Fruit fly (Drosophila melanogaster) whole organism, embryonic: ENCODE measurements around the gene Cnot4.

ENCODE experiments used
- Ada2b ChIP-seq: fragments of 200-800 bp; sonication (Bioruptor generic); IDR thresholded peaks from 2 replicates; pipeline ENCODE4 v1.3.6; 2022; ENCODE audit warnings: missing biosample characterization, missing genetic modification characterization
- Aef1 ChIP-seq: fragments of 200-800 bp; sonication (Bioruptor generic); IDR thresholded peaks from 3 replicates; pipeline ENCODE4 v1.3.6; 2022; ENCODE audit warnings: missing biosample characterization, missing genetic modification characterization
- CG11085 ChIP-seq: fragments of 200-800 bp; sonication (Bioruptor generic); IDR thresholded peaks from 2 replicates; pipeline ENCODE4 v1.3.6; 2022; ENCODE audit warnings: missing biosample characterization, missing genetic modification characterization
- CG12942 ChIP-seq: fragments of 200-800 bp; sonication (Bioruptor generic); optimal IDR thresholded peaks from 3 replicates; lab custom pipeline; 2016; ENCODE audit warnings: missing biosample characterization, missing genetic modification characterization
- CG14014 ChIP-seq: fragments of 200-800 bp; sonication (Bioruptor generic); IDR thresholded peaks from 2 replicates; pipeline ENCODE4 v1.3.6; 2022; ENCODE audit warnings: missing biosample characterization, missing genetic modification characterization
- CG17328 ChIP-seq: fragments of 200-800 bp; sonication (Bioruptor generic); IDR thresholded peaks from 2 replicates; pipeline ENCODE4 v1.3.6; 2022; ENCODE audit warnings: missing biosample characterization, missing genetic modification characterization
- CG1792 ChIP-seq: fragments of 200-800 bp; sonication (Bioruptor generic); optimal IDR thresholded peaks from 2 replicates; lab custom pipeline; 2016; ENCODE audit warnings: missing biosample characterization, missing genetic modification characterization
- CG18262 ChIP-seq: fragments of 200-800 bp; optimal IDR thresholded peaks from 3 replicates; lab custom pipeline; 2019; ENCODE audit warnings: missing biosample characterization, mild to moderate bottlenecking, missing genetic modification characterization, moderate library complexity
- CG2116 ChIP-seq: fragments of 200-800 bp; sonication (Bioruptor generic); optimal IDR thresholded peaks from 3 replicates; lab custom pipeline; 2018; ENCODE audit warnings: missing biosample characterization, mild to moderate bottlenecking, missing genetic modification characterization
- CG30020 ChIP-seq: fragments of 200-800 bp; optimal IDR thresholded peaks from 2 replicates; lab custom pipeline; 2019; ENCODE audit warnings: missing biosample characterization, mild to moderate bottlenecking, missing genetic modification characterization, moderate library complexity
- CG3065 ChIP-seq: fragments of 200-800 bp; sonication (Bioruptor generic); optimal IDR thresholded peaks from 2 replicates; lab custom pipeline; 2016; ENCODE audit warnings: missing biosample characterization, missing genetic modification characterization
- CG31224 ChIP-seq: fragments of 200-800 bp; sonication (Bioruptor generic); IDR thresholded peaks from 2 replicates; pipeline ENCODE4 v1.3.6; 2022; ENCODE audit warnings: missing biosample characterization, missing genetic modification characterization
- CG32767 ChIP-seq: fragments of 200-800 bp; sonication (Bioruptor generic); IDR thresholded peaks from 2 replicates; pipeline ENCODE4 v1.3.6; 2022; ENCODE audit warnings: missing biosample characterization, missing genetic modification characterization
- CG6254 ChIP-seq: fragments of 200-800 bp; sonication (Bioruptor generic); optimal IDR thresholded peaks from 3 replicates; lab custom pipeline; 2017; ENCODE audit warnings: mild to moderate bottlenecking, missing biosample characterization, missing genetic modification reagents, missing genetic modification characterization
- CG6683 ChIP-seq: fragments of 200-800 bp; sonication (Bioruptor generic); optimal IDR thresholded peaks from 2 replicates; lab custom pipeline; 2017; ENCODE audit warnings: missing biosample characterization, mild to moderate bottlenecking, missing genetic modification characterization, missing genetic modification reagents
- CG6791 ChIP-seq: fragments of 200-800 bp; sonication (Bioruptor generic); IDR thresholded peaks from 3 replicates; pipeline ENCODE4 v1.3.6; 2022; ENCODE audit warnings: missing biosample characterization, missing genetic modification characterization; ENCODE audit not compliant: partially characterized antibody
- CG7271 ChIP-seq: fragments of 200-800 bp; sonication (Bioruptor generic); optimal IDR thresholded peaks from 2 replicates; lab custom pipeline; 2018; ENCODE audit warnings: missing biosample characterization, mild to moderate bottlenecking, missing genetic modification characterization, moderate library complexity
- CG8924 ChIP-seq: fragments of 200-800 bp; optimal IDR thresholded peaks from 3 replicates; lab custom pipeline; 2019; ENCODE audit warnings: missing biosample characterization, mild to moderate bottlenecking, missing genetic modification characterization, moderate library complexity
- CG9876 ChIP-seq: fragments of 200-800 bp; sonication (Bioruptor generic); optimal IDR thresholded peaks from 2 replicates; lab custom pipeline; 2016; ENCODE audit warnings: missing biosample characterization, missing genetic modification characterization
- CG9932 ChIP-seq: fragments of 200-800 bp; sonication (Bioruptor generic); IDR thresholded peaks from 2 replicates; pipeline ENCODE4 v1.3.6; 2022; ENCODE audit warnings: missing biosample characterization, missing genetic modification characterization
- CHES-1-like ChIP-seq: fragments of 200-800 bp; sonication (Bioruptor generic); optimal IDR thresholded peaks from 2 replicates; lab custom pipeline; 2016; ENCODE audit warnings: missing biosample characterization, missing genetic modification characterization
- Camta ChIP-seq: fragments of 200-800 bp; sonication (Bioruptor generic); optimal IDR thresholded peaks from 2 replicates; lab custom pipeline; 2016; ENCODE audit warnings: missing biosample characterization, missing genetic modification characterization
- Dref ChIP-seq: fragments of 200-800 bp; sonication (Bioruptor generic); IDR thresholded peaks from 2 replicates; pipeline ENCODE4 v1.3.6; 2022; ENCODE audit warnings: missing biosample characterization, missing genetic modification characterization
- E2f1 ChIP-seq: fragments of 200-800 bp; sonication (Bioruptor generic); IDR thresholded peaks from 2 replicates; pipeline ENCODE4 v1.3.6; 2022; ENCODE audit warnings: missing biosample characterization, missing genetic modification characterization
- Hmr ChIP-seq: fragments of 200-800 bp; sonication (Bioruptor generic); optimal IDR thresholded peaks from 3 replicates; lab custom pipeline; 2017; ENCODE audit warnings: mild to moderate bottlenecking, missing biosample characterization, missing genetic modification reagents, missing genetic modification characterization
- Sox102F ChIP-seq: fragments of 200-800 bp; sonication (Bioruptor generic); optimal IDR thresholded peaks from 2 replicates; lab custom pipeline; 2018; ENCODE audit warnings: missing biosample characterization, mild to moderate bottlenecking, missing genetic modification characterization, moderate library complexity
- ara ChIP-seq: fragments of 200-800 bp; sonication (Bioruptor generic); IDR thresholded peaks from 2 replicates; pipeline ENCODE4 v1.3.6; 2022; ENCODE audit warnings: missing biosample characterization, missing genetic modification characterization
- az2 ChIP-seq: fragments of 200-800 bp; sonication (Bioruptor generic); optimal IDR thresholded peaks from 3 replicates; lab custom pipeline; 2016; ENCODE audit warnings: missing biosample characterization, missing genetic modification characterization
- chinmo ChIP-seq: fragments of 200-800 bp; sonication (Bioruptor generic); IDR thresholded peaks from 4 replicates; pipeline ENCODE4 v1.3.6; 2022; ENCODE audit warnings: missing biosample characterization, missing genetic modification characterization; ENCODE audit not compliant: partially characterized antibody
- crc ChIP-seq: fragments of 200-800 bp; sonication (Bioruptor generic); optimal IDR thresholded peaks from 2 replicates; lab custom pipeline; 2016; ENCODE audit warnings: missing biosample characterization, missing genetic modification characterization
- croc ChIP-seq: fragments of 200-800 bp; sonication (Bioruptor generic); conservative IDR thresholded peaks from 3 replicates; pipeline ENCODE4 v1.3.6; 2022; ENCODE audit warnings: missing biosample characterization, missing genetic modification characterization
- dmrt11E ChIP-seq: fragments of 200-800 bp; sonication (Bioruptor generic); optimal IDR thresholded peaks from 3 replicates; lab custom pipeline; 2018; ENCODE audit warnings: missing biosample characterization, mild to moderate bottlenecking, missing genetic modification characterization, moderate library complexity
- dysf ChIP-seq: fragments of 200-800 bp; sonication (Bioruptor generic); IDR thresholded peaks from 3 replicates; pipeline ENCODE4 v1.3.6; 2022; ENCODE audit warnings: missing biosample characterization, missing genetic modification characterization
- ewg ChIP-seq: fragments of 200-800 bp; sonication (Bioruptor generic); optimal IDR thresholded peaks from 3 replicates; lab custom pipeline; 2017; ENCODE audit warnings: mild to moderate bottlenecking, missing biosample characterization, missing genetic modification reagents, missing genetic modification characterization
- fd102C ChIP-seq: fragments of 200-800 bp; sonication (Bioruptor generic); optimal IDR thresholded peaks from 2 replicates; lab custom pipeline; 2018; ENCODE audit warnings: missing biosample characterization, mild to moderate bottlenecking, missing genetic modification characterization, moderate library complexity
- ind ChIP-seq: fragments of 200-800 bp; sonication (Bioruptor generic); optimal IDR thresholded peaks from 3 replicates; lab custom pipeline; 2016; ENCODE audit warnings: missing biosample characterization, missing genetic modification characterization
- insv ChIP-seq, 2 experiments: fragments of 200-800 bp; sonication (Bioruptor generic); optimal IDR thresholded peaks; 3 replicates each; lab custom pipeline; 2016 to 2018; ENCODE audit warnings: missing biosample characterization in 2 of 2, missing genetic modification characterization in 2 of 2
- lilli ChIP-seq: fragments of 200-800 bp; sonication (Bioruptor generic); optimal IDR thresholded peaks from 3 replicates; lab custom pipeline; 2016; ENCODE audit warnings: missing biosample characterization, missing genetic modification characterization
- lola ChIP-seq, 3 experiments: fragments of >200 bp in 2 of 3; fragments of 200-800 bp in 1 of 3; sonication (Bioruptor generic) in 1 of 3; optimal IDR thresholded peaks; 2 replicates each; lab custom pipeline; 2017 to 2019; ENCODE audit warnings: missing biosample characterization in 3 of 3, missing genetic modification characterization in 3 of 3, mild to moderate bottlenecking in 1 of 3, moderate library complexity in 1 of 3
- luna ChIP-seq: fragments of 200-800 bp; sonication (Bioruptor generic); optimal IDR thresholded peaks from 2 replicates; lab custom pipeline; 2016; ENCODE audit warnings: missing biosample characterization, missing genetic modification characterization
- maf-S ChIP-seq: fragments of 200-800 bp; sonication (Bioruptor generic); optimal IDR thresholded peaks from 2 replicates; lab custom pipeline; 2016; ENCODE audit warnings: missing biosample characterization, missing genetic modification characterization
- odd ChIP-seq: fragments of 200-800 bp; sonication (Bioruptor generic); optimal IDR thresholded peaks from 2 replicates; lab custom pipeline; 2017; ENCODE audit warnings: missing biosample characterization, mild to moderate bottlenecking, missing genetic modification characterization
- onecut ChIP-seq: fragments of 200-800 bp; sonication (Bioruptor generic); IDR thresholded peaks from 2 replicates; pipeline ENCODE4 v1.3.6; 2022; ENCODE audit warnings: missing biosample characterization, missing genetic modification characterization
- p53 ChIP-seq: fragments of 200-800 bp; sonication (Bioruptor generic); optimal IDR thresholded peaks from 2 replicates; lab custom pipeline; 2016; ENCODE audit warnings: missing biosample characterization, missing genetic modification characterization
- pfk ChIP-seq: fragments of 200-800 bp; sonication (Bioruptor generic); optimal IDR thresholded peaks from 2 replicates; lab custom pipeline; 2018; ENCODE audit warnings: missing biosample characterization, mild to moderate bottlenecking, missing genetic modification characterization, moderate library complexity
- pho ChIP-seq: fragments of 200-800 bp; sonication (Bioruptor generic); optimal IDR thresholded peaks from 2 replicates; lab custom pipeline; 2016; ENCODE audit warnings: missing biosample characterization, missing genetic modification characterization
- prd ChIP-seq, 3 experiments: fragments of >200 bp in 2 of 3; fragments of 200-800 bp in 1 of 3; sonication (Bioruptor generic) in 1 of 3; optimal IDR thresholded peaks in 2 of 3; IDR thresholded peaks in 1 of 3; 2 replicates in 2 of 3; 3 replicates in 1 of 3; pipeline versions ENCODE4 v1.3.6 to Lab custom; 2017 to 2022; ENCODE audit warnings: missing biosample characterization in 1 of 3, missing genetic modification characterization in 1 of 3
- salm ChIP-seq: fragments of 200-800 bp; sonication (Bioruptor generic); optimal IDR thresholded peaks from 2 replicates; lab custom pipeline; 2018; ENCODE audit warnings: missing biosample characterization, mild to moderate bottlenecking, missing genetic modification characterization
- slp2 ChIP-seq: fragments of 200-800 bp; sonication (Bioruptor generic); optimal IDR thresholded peaks from 2 replicates; lab custom pipeline; 2016; ENCODE audit warnings: missing biosample characterization, missing genetic modification characterization
- tup ChIP-seq: fragments of 200-800 bp; sonication (Bioruptor generic); optimal IDR thresholded peaks from 2 replicates; lab custom pipeline; 2016; ENCODE audit warnings: missing biosample characterization, mild to moderate bottlenecking, missing genetic modification characterization, moderate library complexity

Gene Cnot4

dm6 chr2L:10356508-10356907 is 40.0 kb upstream of the Cnot4 start, which contains the start of the genes CtsL4 and ClpP (continued):
- TF ChIP-seq odd (GFP tag; lab: Kevin White, UChicago) (no peak), CG17328 (GFP tag; lab: Robert Waterston, UW) (0 out of 2 replicates have a peak, but pooled peaks have one; percentile 27), CG8924 (tag; lab: Kevin White, UChicago) (peak; percentile 59), CG30020 (tag; lab: Kevin White, UChicago) (peak; percentile 100), lola (GFP tag; optimal IDR thresholded peaks at IDR 0.05; lab: Kevin White, UChicago) (peak in 1 of 3 experiments; percentile 43), insv (GFP tag; optimal IDR thresholded peaks at IDR 0.05; lab: Kevin White, UChicago) (peak in 1 of 2 experiments; percentile 9), CHES-1-like (peak; percentile 46), luna (GFP tag; lab: Kevin White, UChicago) (no peak), CG7271 (tag; lab: Kevin White, UChicago) (peak; percentile 8), onecut (GFP tag; lab: Robert Waterston, UW) (no peak), Hmr (GFP tag; lab: Kevin White, UChicago) (no peak), CG9876 (GFP tag; lab: Kevin White, UChicago) (no peak), fd102C (no peak), dysf (GFP tag; lab: Robert Waterston, UW) (peak; percentile 50; the same call in 2 of the 3 replicates), CG32767 (GFP tag; lab: Robert Waterston, UW) (peak; percentile 66; the same call in 1 of the 2 replicates), tup (GFP tag; lab: Kevin White, UChicago) (no peak), pfk (GFP tag; lab: Kevin White, UChicago) (peak; percentile 97), Ada2b (peak; percentile 37), maf-S (peak; percentile 3), crc (no peak), ewg (GFP tag; lab: Kevin White, UChicago) (no peak), CG11085 (GFP tag; lab: Robert Waterston, UW) (no peak), CG3065 (GFP tag; lab: Kevin White, UChicago) (no peak), ara (GFP tag; lab: Robert Waterston, UW) (no peak), salm (tag; lab: Kevin White, UChicago) (no peak), CG6791 (GFP tag; lab: Robert Waterston, UW) (no peak), E2f1 (GFP tag; lab: Robert Waterston, UW) (no peak), CG14014 (GFP tag; lab: Robert Waterston, UW) (no peak), az2 (peak; percentile 52), Aef1 (GFP tag; lab: Robert Waterston, UW) (peak; percentile 40; the same call in 1 of the 3 replicates), CG1792 (GFP tag; lab: Kevin White, UChicago) (no peak), CG6254 (GFP tag; lab: Kevin White, UChicago) (no peak), dmrt11E (tag; lab: Kevin White, UChicago) (peak; percentile 48), CG12942 (GFP tag; lab: Kevin White, UChicago) (peak; percentile 1), CG31224 (GFP tag; lab: Robert Waterston, UW) (no peak), Camta (peak; percentile 4), CG18262 (tag; lab: Kevin White, UChicago) (peak; percentile 57), p53 (GFP tag; lab: Kevin White, UChicago) (no peak), Dref (GFP tag; lab: Robert Waterston, UW) (no peak), lilli (GFP tag; lab: Kevin White, UChicago) (peak; percentile 60), chinmo (GFP tag; lab: Robert Waterston, UW) (no peak), pho (GFP tag; lab: Kevin White, UChicago) (peak; percentile 23), CG2116 (peak; percentile 65), ind (peak; percentile 49), CG6683 (GFP tag; lab: Kevin White, UChicago) (no peak), Sox102F (GFP tag; lab: Kevin White, UChicago) (no peak), slp2 (GFP tag; lab: Kevin White, UChicago) (no peak), croc (GFP tag; lab: Robert Waterston, UW) (no peak; the same call in 2 of the 3 replicates), prd (optimal IDR thresholded peaks at IDR 0.05; lab: Kevin White, UChicago) (no peak), prd (GFP tag; IDR thresholded peaks at IDR 0.05; lab: Robert Waterston, UW) (peak; percentile 67; the same call in 2 of the 3 replicates), CG9932 (GFP tag; lab: Robert Waterston, UW) (no peak; the same call in 1 of the 2 replicates)
